Worm (Caenorhabditis elegans): ENCODE data around the gene R10E4.9.

Gene R10E4.9

DNA sequence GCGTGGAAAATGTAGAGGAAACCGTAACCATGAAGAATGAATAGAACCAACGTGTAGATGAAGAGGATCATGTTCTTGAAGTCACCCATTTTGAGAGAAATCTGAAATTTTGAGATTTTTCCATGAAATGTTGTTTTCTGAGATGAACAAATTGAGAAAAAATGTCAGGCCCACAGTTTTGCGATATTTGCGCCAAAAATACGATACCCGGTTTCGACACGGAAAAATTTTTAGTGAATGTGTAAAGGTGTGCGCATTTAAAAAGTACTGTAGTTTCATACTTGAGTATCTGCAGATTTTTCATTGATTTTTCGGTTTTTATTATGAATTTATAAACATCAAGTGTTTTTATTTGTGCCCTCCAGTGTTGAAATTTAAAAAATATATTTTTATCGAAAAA, at the start of gene R10E4.9:
Gene R10E4.9, minus strand, starts transcription at position 101 of the 400 bp plus-strand sequence.
- TF ChIP-seq unc-62 (GFP tag; optimal IDR thresholded peaks at IDR 0.05): no peak

DNA sequence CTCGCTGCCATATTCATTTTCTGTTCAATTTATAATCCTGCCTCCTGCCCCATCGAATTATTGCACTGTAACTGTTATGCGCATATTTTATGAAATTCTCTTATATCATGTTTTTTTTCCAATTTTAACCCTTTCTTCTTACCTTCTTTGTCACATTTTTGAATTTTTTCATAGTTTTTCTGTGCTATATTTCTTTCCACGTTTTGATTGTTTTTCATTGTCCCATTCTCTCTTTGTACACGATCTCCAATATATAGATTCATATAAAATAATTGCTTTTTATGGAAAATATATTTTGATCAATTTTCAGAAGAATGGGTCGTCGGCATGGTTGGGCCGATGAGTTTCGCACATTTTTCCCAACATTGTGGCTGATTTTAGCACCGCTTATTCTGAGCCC, 47.6 kb upstream of the R10E4.9 start, which contains the start of gene B0285.6:
Gene B0285.6, plus strand, starts transcription at position 301 of the 400 bp plus-strand sequence.
- TF ChIP-seq unc-62 (GFP tag; optimal IDR thresholded peaks at IDR 0.05): no peak

DNA sequence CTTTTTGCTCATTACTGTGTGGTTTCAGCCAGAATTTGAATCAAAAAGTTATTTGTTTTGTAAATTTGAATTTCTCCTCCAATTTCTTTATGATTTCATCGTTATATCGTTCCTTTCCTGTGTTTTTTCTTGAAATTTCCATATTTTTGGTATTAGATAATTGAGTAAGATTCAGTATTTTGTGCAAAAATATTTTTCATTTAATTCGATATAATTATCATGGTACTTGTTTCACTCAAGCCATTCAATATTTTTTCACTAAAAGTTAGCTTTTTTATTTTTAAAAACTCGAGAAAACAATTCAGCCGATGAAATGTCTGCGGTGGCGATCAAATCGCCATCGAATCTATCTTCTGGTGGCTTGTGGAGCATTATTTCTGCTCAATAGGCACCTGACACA, 42.8 kb upstream of the R10E4.9 start, which contains the start of gene hse-5:
Gene hse-5, plus strand, starts transcription at position 301 of the 400 bp plus-strand sequence.
- TF ChIP-seq unc-62 (GFP tag; optimal IDR thresholded peaks at IDR 0.05): no peak

DNA sequence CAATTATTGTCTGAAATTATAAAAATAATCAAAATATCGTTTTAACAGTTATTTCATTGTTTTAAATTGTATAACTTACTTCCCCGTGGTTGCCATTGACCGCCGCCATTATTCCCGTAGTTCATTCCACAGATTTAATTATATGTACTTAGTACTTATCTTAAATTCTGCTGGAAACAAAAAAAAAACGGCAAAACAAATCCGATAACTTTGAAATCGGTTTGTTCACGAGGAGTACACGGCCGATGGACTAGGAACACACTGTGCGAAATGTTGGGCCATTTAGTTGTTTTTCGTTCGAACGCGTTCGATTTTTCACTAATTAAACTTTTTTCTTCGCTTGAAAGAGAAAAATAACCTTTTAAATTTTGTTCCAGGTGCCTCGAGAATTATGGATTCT, 40.9 kb upstream of the R10E4.9 start, which contains the start of the genes B0285.3 and lcmt-1:
Gene B0285.3, minus strand, starts transcription at position 267 of the 400 bp plus-strand sequence.
Gene lcmt-1, plus strand, starts transcription at position 377 of the 400 bp plus-strand sequence.
- TF ChIP-seq unc-62 (GFP tag; optimal IDR thresholded peaks at IDR 0.05): no peak

DNA sequence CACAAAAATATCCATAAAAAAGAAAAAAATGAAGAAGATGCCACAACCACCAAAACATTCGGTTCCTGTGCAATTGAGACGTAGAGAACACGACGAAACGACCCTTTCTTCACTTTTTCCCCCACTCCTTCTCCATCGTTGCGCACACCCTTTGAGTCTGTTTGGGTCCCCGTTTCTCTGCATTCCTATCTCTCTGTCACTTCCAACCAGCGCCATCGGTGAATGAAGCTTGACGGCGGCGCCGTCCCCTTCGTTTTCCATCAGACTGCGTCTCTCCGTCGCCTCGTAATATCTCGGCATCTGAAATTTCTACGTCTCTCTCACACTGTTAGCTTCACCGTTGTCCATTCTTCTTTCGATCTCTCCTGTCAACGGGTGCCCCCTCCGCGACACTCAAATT, 33.4 kb upstream of the R10E4.9 start:
- TF ChIP-seq unc-62 (GFP tag; optimal IDR thresholded peaks at IDR 0.05): no peak

DNA sequence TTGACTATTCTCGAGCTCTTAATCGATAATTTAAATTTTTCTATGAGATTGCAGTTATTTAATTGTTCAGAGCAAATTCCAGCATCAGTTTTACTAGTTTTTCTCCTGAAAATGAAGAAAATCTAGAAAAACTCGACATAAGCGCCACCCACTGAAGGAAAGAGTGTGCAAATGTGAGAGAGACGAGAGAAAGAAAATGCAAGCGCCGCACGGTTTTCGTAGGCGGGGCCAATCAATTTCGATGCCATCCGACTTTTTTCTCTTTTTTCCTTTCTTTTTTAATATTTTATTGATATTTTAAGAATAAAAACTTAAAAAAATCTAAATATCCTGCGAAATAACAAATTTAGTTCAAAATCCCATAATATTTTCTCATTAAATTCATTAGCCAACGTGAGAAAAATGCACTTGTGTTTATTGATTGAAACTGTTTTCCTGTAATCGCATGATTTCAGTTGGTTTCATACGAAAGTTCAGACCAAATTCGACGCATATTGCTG, 30.4 kb upstream of the R10E4.9 start, which contains the start of gene cdk-12:
Gene cdk-12, plus strand, starts transcription at position 450 of the 500 bp plus-strand sequence.
- TF ChIP-seq unc-62 (GFP tag; optimal IDR thresholded peaks at IDR 0.05): no peak

DNA sequence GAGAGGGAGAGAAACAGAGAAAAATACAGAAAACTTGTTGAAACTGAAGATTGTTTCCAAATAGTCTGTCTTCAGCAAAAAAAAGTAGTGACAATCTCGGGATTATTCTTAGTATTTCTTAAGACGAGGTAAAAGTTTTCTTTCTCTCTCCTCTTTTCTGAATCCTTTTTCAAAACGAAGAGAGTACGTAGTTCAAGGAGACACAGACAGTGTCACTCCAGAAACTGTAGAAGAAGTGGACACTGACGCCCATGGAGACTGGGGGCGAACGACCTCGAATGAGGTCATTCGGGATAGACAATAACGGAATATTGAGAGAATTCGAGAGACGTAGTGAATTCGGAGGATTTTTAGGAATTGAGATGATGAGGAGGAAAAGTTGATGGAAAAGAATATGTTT, 28.8 kb upstream of the R10E4.9 start, which contains the start of gene gly-6:
Gene gly-6, minus strand, starts transcription at position 245 of the 400 bp plus-strand sequence.
- no peak for TF ChIP-seq unc-62 (GFP tag; optimal IDR thresholded peaks at IDR 0.05)

DNA sequence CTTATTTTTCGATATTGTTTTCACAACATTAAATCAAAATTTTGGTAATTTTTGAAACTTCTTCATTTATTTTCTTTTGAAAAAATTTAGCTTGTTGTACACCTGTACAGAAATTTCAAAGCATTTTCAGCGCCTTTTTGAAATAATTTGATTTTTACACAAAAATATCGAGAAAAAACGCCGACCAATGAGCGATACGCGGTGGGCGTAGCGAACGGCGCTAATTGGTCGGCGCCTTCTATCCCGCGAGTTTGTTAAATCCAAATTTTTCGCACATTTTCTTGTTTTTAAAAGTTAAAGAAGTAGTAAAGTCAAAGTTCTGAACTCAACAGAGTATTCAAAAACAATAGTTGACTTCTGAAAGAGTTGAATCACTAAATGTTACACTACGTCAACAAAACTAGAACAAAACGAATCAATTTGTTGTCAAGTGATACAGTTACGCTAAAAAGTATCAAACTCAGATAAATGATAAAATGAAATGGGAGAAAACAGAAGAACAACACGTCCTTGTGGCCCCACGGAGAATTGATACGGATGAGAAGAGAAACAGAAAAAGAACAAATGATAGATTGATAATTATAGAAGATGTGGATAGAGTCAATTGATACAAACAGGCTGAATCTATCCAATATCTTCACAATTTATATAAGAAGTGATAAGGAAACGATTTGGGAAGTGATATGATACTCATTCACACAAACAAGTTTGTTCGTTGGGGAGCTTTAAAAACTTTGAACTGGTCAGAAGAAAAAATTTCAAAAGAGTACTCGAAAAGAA, 26.2 kb upstream of the R10E4.9 start:
- TF ChIP-seq unc-62 (GFP tag; optimal IDR thresholded peaks at IDR 0.05): no peak

DNA sequence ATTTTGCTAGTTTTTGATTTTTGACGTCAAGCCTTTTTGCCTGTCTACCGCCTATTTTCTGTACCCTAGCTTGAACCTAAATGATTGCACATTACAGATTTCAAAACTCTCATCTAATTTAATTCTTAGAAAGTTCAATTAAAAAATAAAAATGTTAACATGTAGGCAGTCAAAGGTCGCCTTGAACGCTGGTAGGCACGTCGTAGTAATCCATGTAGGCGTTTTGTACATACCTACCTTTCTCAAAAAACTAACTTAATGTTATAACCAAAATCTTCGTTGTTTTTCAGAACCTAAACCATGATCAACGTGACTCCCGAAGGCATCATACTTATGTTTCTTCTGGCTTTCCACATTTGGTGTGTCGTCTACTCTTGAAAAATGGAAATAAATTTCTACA, 21.7 kb upstream of the R10E4.9 start, which contains the start of gene H38K22.9:
Gene H38K22.9, plus strand, starts transcription at position 301 of the 400 bp plus-strand sequence.
- TF ChIP-seq unc-62 (GFP tag; optimal IDR thresholded peaks at IDR 0.05): no peak

DNA sequence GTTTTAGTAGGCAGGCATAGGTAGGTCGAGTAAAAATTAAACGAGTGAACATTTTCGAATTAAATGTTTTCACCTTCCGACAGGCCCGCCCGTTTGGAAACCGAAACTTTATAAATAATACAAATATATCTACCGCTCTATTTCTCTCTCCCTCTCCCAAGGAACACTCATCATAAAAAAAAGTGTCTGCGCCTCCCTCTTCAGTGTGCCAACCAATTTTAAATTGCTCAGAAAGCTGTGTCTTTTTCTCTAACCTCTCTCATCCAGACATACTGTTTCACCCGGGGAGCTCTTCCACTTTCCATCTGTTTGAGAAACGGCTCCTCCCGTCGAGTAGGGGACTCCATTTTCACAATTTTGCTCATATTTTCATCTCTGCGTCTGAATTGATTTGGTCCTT, 20.9 kb upstream of the R10E4.9 start:
- no peak for TF ChIP-seq unc-62 (GFP tag; optimal IDR thresholded peaks at IDR 0.05)

DNA sequence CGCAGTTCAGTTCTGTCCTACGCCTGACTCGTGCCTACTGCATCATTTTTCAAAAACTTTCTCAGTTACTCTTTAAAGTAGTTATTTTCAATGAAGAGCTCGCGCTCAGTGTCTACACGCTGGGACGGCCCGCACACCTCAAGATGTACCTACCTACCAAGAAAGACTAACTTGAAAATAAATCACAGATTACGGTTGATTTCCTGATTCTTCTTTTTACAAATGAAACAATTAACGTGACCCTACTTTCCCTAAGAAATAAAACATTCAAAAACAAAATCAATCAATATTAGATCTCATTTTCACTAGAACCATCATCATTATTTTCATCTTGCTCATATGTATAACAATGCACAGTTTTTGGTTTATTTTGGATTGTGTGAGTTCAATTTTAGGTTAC, 19.2 kb upstream of the R10E4.9 start, which contains the start of gene H38K22.7:
Gene H38K22.7, plus strand, starts transcription at position 301 of the 400 bp plus-strand sequence.
- no peak for TF ChIP-seq unc-62 (GFP tag; optimal IDR thresholded peaks at IDR 0.05)

DNA sequence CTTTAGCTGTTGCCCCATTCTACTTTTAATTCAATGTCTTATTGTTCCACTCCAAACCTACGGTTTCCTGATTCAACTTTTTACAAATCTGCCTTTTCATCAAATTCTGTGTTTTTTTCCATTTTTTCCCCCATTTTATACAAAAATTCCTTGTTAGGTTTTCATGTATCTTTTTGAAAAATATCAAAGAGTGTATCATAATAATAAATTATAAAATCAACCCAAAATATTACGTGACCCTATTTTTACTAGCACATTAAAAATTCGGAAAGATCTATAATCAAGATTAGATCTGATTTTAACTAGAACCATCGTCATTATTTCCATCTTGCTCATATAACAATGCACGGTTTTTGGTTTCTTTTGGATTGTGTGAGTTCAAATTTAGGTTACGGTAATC, 17.9 kb upstream of the R10E4.9 start, which contains the start of gene H38K22.6:
Gene H38K22.6, plus strand, starts transcription at position 301 of the 400 bp plus-strand sequence.
- no peak for TF ChIP-seq unc-62 (GFP tag; optimal IDR thresholded peaks at IDR 0.05)

DNA sequence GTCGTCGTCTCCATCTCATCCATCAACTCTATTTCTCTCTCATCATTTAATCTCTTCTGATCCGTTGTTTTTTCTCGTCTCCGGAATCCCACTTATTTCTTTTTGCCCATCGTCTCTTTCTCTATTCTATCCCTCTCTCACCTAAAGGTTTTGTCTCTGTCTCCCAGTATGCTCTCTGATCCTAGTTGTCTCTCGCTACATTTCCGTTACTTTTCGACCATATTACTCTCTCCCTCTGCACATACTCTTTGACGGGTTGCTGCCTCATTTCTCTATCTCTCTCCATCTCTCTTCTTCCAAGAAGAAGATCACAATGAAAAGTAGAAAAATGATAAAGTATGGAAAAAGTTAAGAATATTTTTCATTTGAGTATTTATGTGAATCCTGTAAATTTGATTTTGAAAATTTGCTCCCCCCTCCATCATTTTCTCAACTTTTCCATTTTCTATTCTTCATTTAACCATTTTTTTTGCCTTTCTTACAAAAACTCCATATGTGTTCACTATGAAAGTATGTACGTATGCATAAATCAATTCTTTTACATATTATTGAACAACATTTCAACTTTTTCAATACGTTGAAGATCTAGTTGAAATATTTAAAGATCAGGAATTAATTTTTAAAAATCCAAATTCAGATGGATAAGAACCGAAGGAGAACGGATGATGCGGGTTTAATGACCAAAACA, 15.0 kb upstream of the R10E4.9 start, which contains the start of gene tag-131:
Gene tag-131, plus strand, starts transcription at position 638 of the 688 bp plus-strand sequence.
- TF ChIP-seq unc-62 (GFP tag; optimal IDR thresholded peaks at IDR 0.05): no peak

DNA sequence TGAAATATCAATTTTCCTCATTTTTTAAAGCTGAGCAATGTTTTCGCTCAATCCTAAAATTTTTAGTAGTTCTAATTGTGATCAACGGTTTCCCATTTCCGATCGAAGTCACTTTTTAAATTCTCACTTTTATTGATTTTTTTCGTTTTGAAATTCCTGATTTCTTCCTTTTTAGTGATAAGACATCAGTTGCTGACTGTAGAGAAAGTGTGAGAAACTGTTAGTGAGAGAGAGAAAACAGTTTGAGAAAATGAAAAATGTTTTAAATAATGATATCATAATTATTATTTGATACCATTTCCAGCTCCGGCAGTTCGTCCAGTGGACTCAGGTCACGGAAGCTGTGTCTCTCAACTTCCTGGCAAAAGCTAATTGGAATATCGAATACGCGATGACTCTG, 12.3 kb upstream of the R10E4.9 start:
- no peak for TF ChIP-seq unc-62 (GFP tag; optimal IDR thresholded peaks at IDR 0.05)

DNA sequence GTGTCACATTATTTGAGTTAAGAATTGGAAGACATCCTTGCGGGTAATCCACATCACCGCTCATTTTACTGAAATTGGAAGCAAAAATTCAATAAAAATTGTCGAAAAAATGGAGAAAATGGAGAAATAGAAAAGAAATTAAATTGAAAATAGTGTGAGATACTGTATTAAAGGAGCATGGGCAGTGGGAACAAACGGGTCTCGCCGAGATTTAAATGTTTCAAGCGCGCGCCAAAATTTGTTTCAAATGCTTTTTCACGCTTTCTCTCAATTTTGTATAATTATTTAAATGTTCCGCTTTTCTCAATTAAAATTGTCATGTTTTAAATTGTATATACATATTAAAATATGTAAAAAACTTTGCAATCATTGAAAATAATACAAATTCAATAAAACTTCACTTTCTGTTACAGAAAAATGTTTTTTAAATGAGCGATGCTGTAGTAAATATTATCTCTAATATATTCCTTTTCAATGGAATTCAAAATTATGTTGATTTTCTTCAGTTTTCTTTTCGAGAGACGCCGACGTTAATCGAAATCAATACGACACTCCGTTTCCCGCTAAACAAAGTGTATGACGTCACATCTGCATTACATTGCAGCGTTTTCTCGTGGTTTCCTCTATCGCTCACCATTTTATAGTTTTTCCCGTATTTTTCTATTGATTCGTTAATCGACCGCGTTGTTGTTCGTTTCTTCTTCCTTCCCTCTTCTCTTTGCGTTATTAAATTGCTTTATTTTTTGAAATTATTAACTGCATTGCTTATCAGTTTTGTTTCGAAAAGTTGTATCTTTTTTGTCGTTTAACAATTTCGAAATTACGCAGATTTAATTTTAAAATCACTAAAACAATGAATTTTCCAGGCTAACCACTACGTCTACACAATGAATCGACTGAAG, 11.1 kb upstream of the R10E4.9 start, which contains the start of the genes evl-14 and dcn-1:
Gene evl-14, minus strand, starts transcription at position 68 of the 902 bp plus-strand sequence.
Gene dcn-1, plus strand, starts transcription at position 852 of the 902 bp plus-strand sequence.
- TF ChIP-seq unc-62 (GFP tag; optimal IDR thresholded peaks at IDR 0.05): no peak

All from whole organism, dauer.